Worm (Caenorhabditis elegans): Measurements from ENCODE around the gene C18D11.7.

DNA sequence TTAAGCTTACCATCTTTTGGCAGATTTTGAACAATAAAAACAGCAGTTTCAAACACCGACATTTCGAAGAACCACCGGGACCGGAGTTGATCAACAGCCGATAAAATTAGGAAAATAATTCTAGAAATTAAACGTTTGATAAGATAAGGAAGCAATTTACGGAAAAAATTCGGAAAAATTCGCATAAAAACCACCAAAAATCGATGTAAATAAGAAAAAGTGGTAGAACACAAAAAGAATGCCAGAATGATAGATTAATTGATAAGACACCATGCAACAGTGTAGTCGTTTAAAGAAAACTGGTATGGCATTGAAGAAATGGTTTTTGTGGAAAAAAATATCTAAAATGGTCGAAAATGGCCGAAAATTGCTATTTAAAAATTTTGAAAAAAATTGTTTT is 15.8 kb upstream of the C18D11.7 start, which contains the start of gene maa-1:
- TF ChIP-seq klf-2 (GFP tag; conservative IDR thresholded peaks at IDR 0.05), result no peak
- no peak for TF ChIP-seq flt-1 (GFP tag; IDR thresholded peaks at IDR 0.05)
- no peak for TF ChIP-seq T22C8.4 (GFP tag; IDR thresholded peaks at IDR 0.05)
